Worm (Caenorhabditis elegans): Measurements from ENCODE around the gene R12C12.10.
"Not testable (repeated sequence)": the region's sequence is repeated elsewhere in the genome, so short reads cannot be mapped to it uniquely, and the experiment has no call there.

The R12C12.10 gene

DNA sequence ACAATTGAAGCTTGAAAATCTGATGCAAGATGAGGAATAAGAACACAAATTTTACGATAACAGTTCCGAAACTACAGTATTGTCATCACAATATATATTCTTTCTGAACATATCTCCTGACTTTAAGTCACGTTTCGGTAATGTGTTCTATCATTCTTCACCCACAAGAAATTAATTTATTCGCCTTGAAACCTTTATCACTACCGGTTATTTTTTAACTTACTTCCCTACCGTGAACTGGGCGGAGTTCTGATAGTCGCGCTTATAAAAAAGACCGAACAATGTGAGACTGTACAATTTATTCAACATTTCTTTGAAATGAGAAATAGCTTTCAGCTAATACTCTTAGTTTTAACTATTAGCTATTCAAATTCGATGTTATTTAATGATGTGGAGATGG, 32.5 kb downstream of the R12C12.10 start, which contains the start of gene ins-20:
TSS of gene ins-20 (plus strand) at position 301 of the 400 bp plus-strand sequence.
- no peak for TF ChIP-seq nhr-23 (tag; optimal IDR thresholded peaks at IDR 0.05)
- no peak for TF ChIP-seq ama-1 (optimal IDR thresholded peaks at IDR 0.05)
- TF ChIP-seq ceh-28 (tag; optimal IDR thresholded peaks at IDR 0.05) = no peak
- TF ChIP-seq nhr-11 (tag; optimal IDR thresholded peaks at IDR 0.05) = no peak
- no peak for TF ChIP-seq lin-39 (tag; optimal IDR thresholded peaks at IDR 0.05)
- no peak for TF ChIP-seq egl-27 (tag; optimal IDR thresholded peaks at IDR 0.05)
- no peak for TF ChIP-seq lsy-12 (tag; optimal IDR thresholded peaks at IDR 0.05)
- no peak for TF ChIP-seq mdl-1 (tag; optimal IDR thresholded peaks at IDR 0.05)
- TF ChIP-seq nhr-43 (tag; optimal IDR thresholded peaks at IDR 0.05; ENCODE audit: poor library complexity, severe bottlenecking) = no peak
- no peak for TF ChIP-seq ceh-16 (tag; optimal IDR thresholded peaks at IDR 0.05)

DNA sequence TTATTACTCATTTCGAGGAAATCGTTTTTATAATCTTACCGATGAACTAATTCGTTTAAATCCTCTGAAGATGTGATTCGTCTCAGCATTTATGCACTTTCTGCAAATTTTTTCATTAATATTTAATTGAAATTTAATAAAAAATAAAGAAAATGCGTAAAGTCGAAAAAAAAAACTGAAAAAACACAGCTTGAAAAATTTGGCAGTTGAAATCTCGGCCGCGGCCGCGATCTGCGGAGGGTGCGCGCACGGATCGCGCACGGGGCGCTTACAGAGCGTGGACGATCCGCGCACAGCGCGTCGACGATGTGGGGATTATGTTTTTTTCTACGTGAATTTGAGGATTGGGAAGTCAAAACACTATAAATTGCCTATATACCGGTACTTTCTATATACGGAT, 34.2 kb downstream of the R12C12.10 start, which contains the start of gene ZK84.4:
TSS of gene ZK84.4 (minus strand) at position 101 of the 400 bp plus-strand sequence.
- TF ChIP-seq ama-1 (optimal IDR thresholded peaks at IDR 0.05); unc-39 (tag; optimal IDR thresholded peaks at IDR 0.05); ceh-9 (tag; optimal IDR thresholded peaks at IDR 0.05): not testable (repeated sequence)

DNA sequence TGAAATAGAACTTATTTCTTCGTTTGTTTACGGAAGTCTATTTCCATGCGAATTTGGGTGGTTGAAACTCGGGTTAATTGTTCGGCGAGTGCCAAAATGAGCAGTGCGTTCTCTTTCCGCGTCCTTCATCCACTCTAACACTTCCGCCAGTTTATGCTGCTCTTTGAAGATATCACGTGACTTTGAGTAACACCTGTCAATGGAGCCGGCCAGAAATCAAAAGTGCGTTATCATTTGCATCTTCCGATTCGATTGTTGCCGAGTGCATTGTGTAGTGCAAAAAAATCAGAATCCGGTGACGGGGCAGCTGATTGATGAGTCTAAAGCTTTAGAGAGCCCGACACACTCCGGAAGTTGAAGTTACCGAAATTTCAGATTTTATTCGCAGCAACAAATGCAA, 42.1 kb downstream of the R12C12.10 start:
- TF ChIP-seq nhr-43 (tag; optimal IDR thresholded peaks at IDR 0.05; ENCODE audit: poor library complexity, severe bottlenecking) (no peak), lsy-12 (tag; optimal IDR thresholded peaks at IDR 0.05) (no peak), nfya-1 (tag; optimal IDR thresholded peaks at IDR 0.05; ENCODE audit: insufficient read depth) (no peak), egl-27 (tag; optimal IDR thresholded peaks at IDR 0.05) (no peak), elt-2 (tag; optimal IDR thresholded peaks at IDR 0.05) (no peak), unc-39 (tag; optimal IDR thresholded peaks at IDR 0.05) (no peak)

DNA sequence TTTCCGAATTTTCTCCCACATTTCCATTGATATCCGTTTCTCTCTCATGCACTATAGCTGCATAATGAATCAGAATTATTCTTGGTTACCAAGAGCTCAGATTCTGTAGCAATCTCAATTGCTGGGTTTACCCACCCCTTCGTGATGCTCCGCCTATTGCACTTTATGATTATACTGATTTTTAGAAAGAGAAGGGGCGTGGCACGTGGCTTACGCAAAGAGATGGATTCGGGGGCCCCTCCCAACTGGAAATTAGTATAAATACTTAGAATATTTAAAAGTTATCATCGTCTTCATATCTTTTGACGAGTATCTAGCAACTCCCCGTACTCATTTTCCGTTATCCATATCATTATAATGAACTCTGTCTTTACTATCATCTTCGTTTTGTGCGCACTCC, 42.9 kb downstream of the R12C12.10 start, which contains the start of gene ins-6:
TSS of gene ins-6 (plus strand) at position 301 of the 400 bp plus-strand sequence.
- TF ChIP-seq fkh-2 (tag; optimal IDR thresholded peaks at IDR 0.05) = no peak
- no peak for TF ChIP-seq ztf-4 (tag; optimal IDR thresholded peaks at IDR 0.05)
- TF ChIP-seq nhr-28 (tag; optimal IDR thresholded peaks at IDR 0.05) = no peak
- TF ChIP-seq nhr-11 (tag; optimal IDR thresholded peaks at IDR 0.05) = no peak
- no peak for TF ChIP-seq nfya-1 (tag; optimal IDR thresholded peaks at IDR 0.05; ENCODE audit: insufficient read depth)
- TF ChIP-seq R02D3.7 (tag; optimal IDR thresholded peaks at IDR 0.05) = no peak
- no peak for TF ChIP-seq snpc-4 (tag; optimal IDR thresholded peaks at IDR 0.05)
- TF ChIP-seq lin-39 (tag; optimal IDR thresholded peaks at IDR 0.05) = no peak
- TF ChIP-seq nhr-25 (tag; optimal IDR thresholded peaks at IDR 0.05) = no peak
- TF ChIP-seq aly-2 (tag; optimal IDR thresholded peaks at IDR 0.05) = no peak
- TF ChIP-seq elt-1 (tag; optimal IDR thresholded peaks at IDR 0.05) = no peak
- TF ChIP-seq lsy-12 (tag; optimal IDR thresholded peaks at IDR 0.05) = no peak
- no peak for TF ChIP-seq nhr-67 (tag; optimal IDR thresholded peaks at IDR 0.05)
- TF ChIP-seq fkh-10 (GFP tag; optimal IDR thresholded peaks at IDR 0.05) = no peak
- no peak for TF ChIP-seq nhr-12 (tag; optimal IDR thresholded peaks at IDR 0.05)
- no peak for TF ChIP-seq nhr-76 (tag; optimal IDR thresholded peaks at IDR 0.05)
- no peak for TF ChIP-seq ceh-82 (tag; optimal IDR thresholded peaks at IDR 0.05)
- TF ChIP-seq ceh-16 (tag; optimal IDR thresholded peaks at IDR 0.05) = no peak
- no peak for TF ChIP-seq hmg-11 (tag; optimal IDR thresholded peaks at IDR 0.05)

DNA sequence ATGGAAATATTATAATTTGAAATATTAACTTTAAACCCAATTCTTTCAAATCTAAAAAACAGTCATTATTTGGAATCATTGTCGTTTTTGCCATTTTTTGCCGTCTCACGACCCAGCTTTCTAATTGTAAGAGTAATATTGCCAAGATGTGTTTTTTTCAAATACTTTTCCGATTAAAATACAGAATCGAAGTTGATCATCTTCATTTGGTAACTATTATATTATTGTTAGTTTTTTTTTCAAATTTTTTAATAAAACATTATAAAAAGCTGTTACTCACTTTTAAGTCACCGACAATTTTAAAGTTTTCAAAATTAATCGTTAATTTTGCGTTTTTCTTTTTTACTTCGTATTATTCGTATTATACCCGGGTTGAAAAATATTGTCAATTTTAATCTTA, 45.8 kb downstream of the R12C12.10 start, which contains the start of gene ins-5:
TSS of gene ins-5 (plus strand) at position 301 of the 400 bp plus-strand sequence.
- no peak for TF ChIP-seq egl-5 (tag; optimal IDR thresholded peaks at IDR 0.05)
- TF ChIP-seq ama-1 (optimal IDR thresholded peaks at IDR 0.05) = no peak
- TF ChIP-seq zag-1 (tag; optimal IDR thresholded peaks at IDR 0.05) = no peak
- TF ChIP-seq pha-4 (tag; optimal IDR thresholded peaks at IDR 0.05) = no peak
- TF ChIP-seq ztf-11 (tag; optimal IDR thresholded peaks at IDR 0.05) = no peak
- TF ChIP-seq jun-1 (tag; optimal IDR thresholded peaks at IDR 0.05) = no peak
- TF ChIP-seq nhr-77 (tag; optimal IDR thresholded peaks at IDR 0.05) = no peak
- no peak for TF ChIP-seq elt-2 (tag; optimal IDR thresholded peaks at IDR 0.05)
- TF ChIP-seq unc-39 (tag; optimal IDR thresholded peaks at IDR 0.05) = no peak
- no peak for TF ChIP-seq nhr-76 (tag; optimal IDR thresholded peaks at IDR 0.05)

Measured in whole organism, L3 larva.